Fruit fly (Drosophila melanogaster) whole organism: ENCODE data around the gene CG13937.

Experiments
- Dll ChIP-seq: fragments of >200 bp; optimal IDR thresholded peaks from 2 replicates; lab custom pipeline; 2017
- EcR ChIP-seq, 2 experiments: fragments of >200 bp; optimal IDR thresholded peaks; 2 replicates each; lab custom pipeline; 2017; ENCODE audit warnings: missing biosample characterization in 2 of 2, missing genetic modification characterization in 2 of 2, missing genetic modification reagents in 2 of 2
- pan ChIP-seq: fragments of >200 bp; optimal IDR thresholded peaks from 2 replicates; lab custom pipeline; 2017
- psq ChIP-seq: fragments of >200 bp; optimal IDR thresholded peaks from 2 replicates; lab custom pipeline; 2017
- usp ChIP-seq: fragments of >200 bp; optimal IDR thresholded peaks from 2 replicates; lab custom pipeline; 2017; ENCODE audit warnings: missing biosample characterization, missing genetic modification characterization, mixed read lengths

DNA sequence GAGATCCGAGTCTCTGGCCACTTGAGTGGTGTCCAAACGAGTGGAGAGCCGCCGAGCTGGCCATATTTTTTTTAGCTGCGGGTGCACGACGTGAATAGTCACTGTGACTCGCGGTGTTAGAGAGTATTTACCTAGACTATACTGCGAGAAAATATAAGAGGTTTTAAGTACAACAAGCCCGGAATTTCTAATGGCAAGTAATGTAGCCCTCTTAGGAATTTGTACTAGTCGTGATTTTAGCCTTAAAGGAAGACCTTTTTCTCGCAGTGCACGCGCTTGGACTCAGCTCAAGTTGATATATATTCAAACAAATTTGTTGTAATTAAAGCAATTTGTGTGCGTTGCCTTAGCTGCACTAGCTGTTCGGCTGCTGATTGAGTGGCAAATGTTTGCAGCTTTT is 38.2 kb downstream of the CG13937 start:
- no peak for TF ChIP-seq Dll (lab: Kevin White, UChicago)
- TF ChIP-seq usp (GFP tag; lab: Kevin White, UChicago), result no peak
- no peak for TF ChIP-seq EcR (GFP tag; optimal IDR thresholded peaks at IDR 0.05; lab: Kevin White, UChicago)
- no peak for TF ChIP-seq psq (lab: Kevin White, UChicago)
- TF ChIP-seq pan (lab: Kevin White, UChicago), result no peak
